Worm (Caenorhabditis elegans) whole organism, mixed stage, embryonic: ENCODE measurements around the gene cdr-1.
A peak's percentile ranks its signal among the peaks of the same experiment; 100 is the strongest.

ENCODE experiments used
- blmp-1 ChIP-seq: fragments of 150-350 bp; optimal IDR thresholded peaks from 2 replicates; lab custom pipeline; 2014; ENCODE audit warnings: missing biosample characterization, missing genetic modification characterization
- elt-1 ChIP-seq: sonication (generic microtip); optimal IDR thresholded peaks from 2 replicates; lab custom pipeline; 2017; ENCODE audit warnings: missing genetic modification characterization, mild to moderate bottlenecking, missing compliant biosample characterization, antibody characterized with exemption, moderate library complexity, borderline replicate concordance; ENCODE audit not compliant: insufficient read depth
- elt-3 ChIP-seq: fragments of 150-350 bp; optimal IDR thresholded peaks from 2 replicates; lab custom pipeline; 2014; ENCODE audit warnings: missing biosample characterization, missing genetic modification characterization
- flh-1 ChIP-seq: fragments of 200-800 bp; sonication (Bioruptor generic); optimal IDR thresholded peaks from 2 replicates; lab custom pipeline; 2018; ENCODE audit warnings: mild to moderate bottlenecking, missing genetic modification characterization, moderate library complexity, missing compliant biosample characterization
- hlh-1 ChIP-seq: fragments of 150-350 bp; optimal IDR thresholded peaks from 2 replicates; lab custom pipeline; 2014; ENCODE audit warnings: missing biosample characterization, missing genetic modification reagents, missing genetic modification characterization
- lin-32 ChIP-seq: fragments of 200-800 bp; sonication (Bioruptor generic); optimal IDR thresholded peaks from 2 replicates; lab custom pipeline; 2018; ENCODE audit warnings: mild to moderate bottlenecking, missing genetic modification characterization, missing compliant biosample characterization
- lsy-2 ChIP-seq: fragments of 150-350 bp; optimal IDR thresholded peaks from 2 replicates; lab custom pipeline; 2014; ENCODE audit warnings: missing biosample characterization, missing genetic modification characterization
- mep-1 ChIP-seq: fragments of 150-350 bp; optimal IDR thresholded peaks from 2 replicates; lab custom pipeline; 2017; ENCODE audit warnings: missing biosample characterization, missing genetic modification reagents, missing genetic modification characterization, inconsistent platforms
- nhr-12 ChIP-seq: fragments of 150-350 bp; optimal IDR thresholded peaks from 2 replicates; lab custom pipeline; 2014; ENCODE audit warnings: missing biosample characterization, missing genetic modification characterization
- nhr-237 ChIP-seq: fragments of 150-350 bp; optimal IDR thresholded peaks from 2 replicates; lab custom pipeline; 2014; ENCODE audit warnings: missing biosample characterization, missing genetic modification characterization
- pha-4 ChIP-seq: fragments of 150-350 bp; optimal IDR thresholded peaks from 2 replicates; lab custom pipeline; 2018; ENCODE audit warnings: missing biosample characterization, missing genetic modification reagents, missing genetic modification characterization
- sptf-1 ChIP-seq: sonication (generic microtip); optimal IDR thresholded peaks from 2 replicates; lab custom pipeline; 2017; ENCODE audit warnings: mild to moderate bottlenecking, missing genetic modification characterization, moderate library complexity, missing compliant biosample characterization
- tbx-8 ChIP-seq: fragments of 200-800 bp; sonication (Bioruptor generic); optimal IDR thresholded peaks from 2 replicates; lab custom pipeline; 2018; ENCODE audit warnings: mild to moderate bottlenecking, missing genetic modification characterization, moderate library complexity, missing compliant biosample characterization
- unc-39 ChIP-seq: fragments of 150-350 bp; optimal IDR thresholded peaks from 2 replicates; lab custom pipeline; 2014; ENCODE audit warnings: missing biosample characterization, missing genetic modification characterization

- no peak for TF ChIP-seq elt-3
- no peak for TF ChIP-seq tbx-8 (GFP tag; lab: Kevin White, UChicago)
- TF ChIP-seq hlh-1 (tag; lab: Kevin White, UChicago) = no peak
- TF ChIP-seq elt-1 (tag; lab: Kevin White, UChicago) = no peak
- peak; percentile 57 for TF ChIP-seq nhr-237
- no peak for TF ChIP-seq flh-1 (GFP tag; lab: Kevin White, UChicago)
- TF ChIP-seq nhr-12 (tag; lab: Kevin White, UChicago) = no peak
- no peak for TF ChIP-seq sptf-1 (tag; lab: Kevin White, UChicago)
- no peak for TF ChIP-seq blmp-1 (tag; lab: Kevin White, UChicago)
- no peak for TF ChIP-seq lsy-2 (tag; lab: Kevin White, UChicago)
- TF ChIP-seq pha-4 = no peak
- no peak for TF ChIP-seq unc-39 (tag; lab: Kevin White, UChicago)
- no peak for TF ChIP-seq lin-32
- no peak for TF ChIP-seq mep-1 (tag; lab: Kevin White, UChicago)
These were observed 40.4 kb upstream of the cdr-1 start for ce11 chrV:15880705-15881104.
